Worm (Caenorhabditis elegans) whole organism, L3 larva: ENCODE data around the gene F46B6.5.

ENCODE experiments used
- R02D3.7 ChIP-seq: fragments of 150-350 bp; optimal IDR thresholded peaks from 2 replicates; lab custom pipeline; 2014; ENCODE audit warnings: missing biosample characterization, missing genetic modification characterization
- ZK546.5 ChIP-seq: sonication (generic microtip); optimal IDR thresholded peaks from 2 replicates; lab custom pipeline; 2017; ENCODE audit warnings: missing biosample characterization, missing genetic modification characterization
- aly-2 ChIP-seq: fragments of 150-350 bp; optimal IDR thresholded peaks from 2 replicates; lab custom pipeline; 2014; ENCODE audit warnings: missing biosample characterization, missing genetic modification characterization
- ama-1 ChIP-seq: fragments of 150-350 bp; optimal IDR thresholded peaks from 2 replicates; lab custom pipeline; 2018
- ceh-16 ChIP-seq: sonication (generic microtip); optimal IDR thresholded peaks from 2 replicates; lab custom pipeline; 2017; ENCODE audit warnings: missing biosample characterization, missing genetic modification characterization
- ceh-28 ChIP-seq: fragments of 150-350 bp; optimal IDR thresholded peaks from 2 replicates; lab custom pipeline; 2014; ENCODE audit warnings: missing biosample characterization, missing genetic modification reagents, missing genetic modification characterization
- ceh-82 ChIP-seq: fragments of 150-350 bp; optimal IDR thresholded peaks from 2 replicates; lab custom pipeline; 2014; ENCODE audit warnings: missing biosample characterization, missing genetic modification characterization
- daf-12 ChIP-seq: fragments of 150-350 bp; optimal IDR thresholded peaks from 2 replicates; lab custom pipeline; 2014; ENCODE audit warnings: missing biosample characterization, missing genetic modification reagents, missing genetic modification characterization
- egl-27 ChIP-seq: sonication (generic microtip); optimal IDR thresholded peaks from 4 replicates; lab custom pipeline; 2017; ENCODE audit warnings: missing biosample characterization, missing genetic modification reagents, missing genetic modification characterization
- elt-2 ChIP-seq: sonication (generic microtip); optimal IDR thresholded peaks from 2 replicates; lab custom pipeline; 2016; ENCODE audit warnings: missing genetic modification reagents, mild to moderate bottlenecking, missing genetic modification characterization, missing compliant biosample characterization
- elt-3 ChIP-seq, 3 experiments: fragments of 150-350 bp in 1 of 3; sonication (generic microtip) in 2 of 3; optimal IDR thresholded peaks; 2 replicates in 2 of 3; 4 replicates in 1 of 3; lab custom pipeline; 2014 to 2017; ENCODE audit warnings: missing biosample characterization in 3 of 3, missing genetic modification characterization in 3 of 3
- eor-1 ChIP-seq, 2 experiments: fragments of 150-350 bp; optimal IDR thresholded peaks; 2 replicates each; lab custom pipeline; 2014 to 2018; ENCODE audit warnings: missing biosample characterization in 2 of 2, missing genetic modification characterization in 2 of 2
- fkh-10 ChIP-seq: sonication (generic microtip); optimal IDR thresholded peaks from 2 replicates; lab custom pipeline; 2017; ENCODE audit warnings: missing biosample characterization, missing genetic modification reagents, missing genetic modification characterization
- fos-1 ChIP-seq: fragments of 150-350 bp; optimal IDR thresholded peaks from 2 replicates; lab custom pipeline; 2014; ENCODE audit warnings: missing biosample characterization, missing genetic modification characterization
- hmg-11 ChIP-seq: sonication (generic microtip); optimal IDR thresholded peaks from 2 replicates; lab custom pipeline; 2016; ENCODE audit warnings: missing genetic modification characterization, missing compliant biosample characterization
- jun-1 ChIP-seq: fragments of 150-350 bp; optimal IDR thresholded peaks from 2 replicates; lab custom pipeline; 2014; ENCODE audit warnings: missing biosample characterization, missing genetic modification reagents, missing genetic modification characterization
- lin-15B ChIP-seq: fragments of 150-350 bp; optimal IDR thresholded peaks from 2 replicates; lab custom pipeline; 2014; ENCODE audit warnings: missing biosample characterization, missing genetic modification characterization
- lin-39 ChIP-seq: fragments of 150-350 bp; optimal IDR thresholded peaks from 2 replicates; lab custom pipeline; 2018; ENCODE audit warnings: missing biosample characterization, missing genetic modification reagents, missing genetic modification characterization
- lsy-12 ChIP-seq: sonication (generic microtip); optimal IDR thresholded peaks from 2 replicates; lab custom pipeline; 2016; ENCODE audit warnings: mild to moderate bottlenecking, missing genetic modification characterization, missing compliant biosample characterization
- nhr-11 ChIP-seq: fragments of 150-350 bp; optimal IDR thresholded peaks from 2 replicates; lab custom pipeline; 2014; ENCODE audit warnings: missing biosample characterization, missing genetic modification characterization
- nhr-12 ChIP-seq: fragments of 150-350 bp; optimal IDR thresholded peaks from 2 replicates; lab custom pipeline; 2014; ENCODE audit warnings: missing biosample characterization, missing genetic modification characterization
- nhr-23 ChIP-seq: fragments of 150-350 bp; optimal IDR thresholded peaks from 2 replicates; lab custom pipeline; 2014; ENCODE audit warnings: missing biosample characterization, missing genetic modification reagents, missing genetic modification characterization
- nhr-28 ChIP-seq: fragments of 150-350 bp; optimal IDR thresholded peaks from 2 replicates; lab custom pipeline; 2014; ENCODE audit warnings: missing biosample characterization, missing genetic modification characterization
- nhr-43 ChIP-seq: sonication (generic microtip); optimal IDR thresholded peaks from 2 replicates; lab custom pipeline; 2016; ENCODE audit warnings: mild to moderate bottlenecking, missing genetic modification characterization, missing compliant biosample characterization; ENCODE audit not compliant: poor library complexity, severe bottlenecking
- nhr-67 ChIP-seq: fragments of 150-350 bp; optimal IDR thresholded peaks from 2 replicates; lab custom pipeline; 2014; ENCODE audit warnings: missing biosample characterization, missing genetic modification characterization
- nhr-76 ChIP-seq: fragments of 150-350 bp; sonication (generic microtip); optimal IDR thresholded peaks from 5 replicates; lab custom pipeline; 2014; ENCODE audit warnings: missing biosample characterization, missing genetic modification characterization
- pha-4 ChIP-seq: fragments of 150-350 bp; optimal IDR thresholded peaks from 2 replicates; lab custom pipeline; 2014; ENCODE audit warnings: missing biosample characterization, missing genetic modification reagents, missing genetic modification characterization
- pqm-1 ChIP-seq: fragments of 150-350 bp; optimal IDR thresholded peaks from 2 replicates; lab custom pipeline; 2017; ENCODE audit warnings: missing biosample characterization, missing genetic modification characterization, inconsistent platforms
- sea-2 ChIP-seq: fragments of 150-350 bp; sonication (generic microtip); optimal IDR thresholded peaks from 4 replicates; lab custom pipeline; 2014; ENCODE audit warnings: missing biosample characterization, missing genetic modification reagents, missing genetic modification characterization
- skn-1 ChIP-seq: fragments of 150-350 bp; optimal IDR thresholded peaks from 2 replicates; lab custom pipeline; 2014; ENCODE audit warnings: missing biosample characterization, missing genetic modification characterization
- snpc-4 ChIP-seq: fragments of 150-350 bp; optimal IDR thresholded peaks from 2 replicates; lab custom pipeline; 2014; ENCODE audit warnings: missing biosample characterization, missing genetic modification characterization
- tbx-2 ChIP-seq: sonication (generic microtip); optimal IDR thresholded peaks from 2 replicates; lab custom pipeline; 2016; ENCODE audit warnings: mild to moderate bottlenecking, missing genetic modification characterization, missing compliant biosample characterization
- unc-39 ChIP-seq: sonication (generic microtip); optimal IDR thresholded peaks from 4 replicates; lab custom pipeline; 2017; ENCODE audit warnings: missing biosample characterization, missing genetic modification characterization
- unc-62 ChIP-seq: fragments of 150-350 bp; sonication (generic microtip); optimal IDR thresholded peaks from 4 replicates; lab custom pipeline; 2014; ENCODE audit warnings: missing biosample characterization, missing genetic modification reagents, missing genetic modification characterization
- zag-1 ChIP-seq: fragments of 150-350 bp; optimal IDR thresholded peaks from 2 replicates; lab custom pipeline; 2014; ENCODE audit warnings: missing biosample characterization, missing genetic modification characterization
- ztf-11 ChIP-seq: fragments of 150-350 bp; optimal IDR thresholded peaks from 2 replicates; lab custom pipeline; 2014; ENCODE audit warnings: missing biosample characterization, missing genetic modification characterization
- ztf-4 ChIP-seq: fragments of 150-350 bp; optimal IDR thresholded peaks from 2 replicates; lab custom pipeline; 2014; ENCODE audit warnings: missing biosample characterization, missing genetic modification characterization

Gene F46B6.5

ce11 chrV:9779418-9779817 lies 3.5 kb downstream of the F46B6.5 start, which contains the start of gene F46B6.4:
TSS of gene F46B6.4 (minus strand) at chrV:9779518.
- TF ChIP-seq hmg-11 (tag; lab: Kevin White, UChicago), result no peak
- no peak for TF ChIP-seq ceh-82
- no peak for TF ChIP-seq ztf-11 (tag; lab: Kevin White, UChicago)
- no peak for TF ChIP-seq pqm-1 (tag; lab: Kevin White, UChicago)

- no peak for TF ChIP-seq ceh-16 (tag; lab: Kevin White, UChicago)
- no peak for TF ChIP-seq elt-2
Measured at ce11 chrV:9777645-9778044, 5.2 kb downstream of the F46B6.5 start, which contains the start of gene smg-4. TSS of gene smg-4 (minus strand) at chrV:9777745.

ce11 chrV:9775734-9776133 lies 7.1 kb downstream of the F46B6.5 start, which contains the start of gene F46B6.12:
TSS of gene F46B6.12 (minus strand) at chrV:9775834.
- no peak for TF ChIP-seq aly-2
- TF ChIP-seq R02D3.7, result no peak
- no peak for TF ChIP-seq nhr-11 (tag; lab: Kevin White, UChicago)
- TF ChIP-seq nhr-43 (tag; lab: Kevin White, UChicago), result no peak
- no peak for TF ChIP-seq nhr-76 (tag; lab: Kevin White, UChicago)
- no peak for TF ChIP-seq pha-4 (tag; lab: Kevin White, UChicago)
- TF ChIP-seq skn-1 (tag; lab: Kevin White, UChicago), result no peak
- no peak for TF ChIP-seq fkh-10 (GFP tag; lab: Kevin White, UChicago)
- TF ChIP-seq nhr-12 (tag; lab: Kevin White, UChicago), result no peak
- no peak for TF ChIP-seq jun-1 (tag; lab: Kevin White, UChicago)

DNA sequence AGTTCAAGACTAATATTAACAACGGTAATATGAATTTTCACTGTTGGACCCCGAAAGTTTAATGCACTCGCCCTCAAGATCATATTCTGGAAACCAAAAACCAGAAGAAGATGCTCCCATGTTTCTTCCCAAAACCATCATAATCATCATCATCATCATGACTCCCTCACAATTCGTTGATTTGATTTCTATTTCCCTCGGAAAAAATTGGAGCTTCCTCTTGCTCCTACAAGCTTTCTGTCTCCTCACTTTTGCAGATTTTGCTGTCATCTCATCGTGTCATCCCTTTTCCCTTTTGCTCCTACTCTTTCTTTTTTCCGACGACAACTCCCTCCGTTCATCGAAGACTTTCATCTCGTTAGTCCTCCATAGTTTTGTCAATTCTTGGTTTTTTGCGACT lies 10.9 kb downstream of the F46B6.5 start, which contains the start of gene F46B6.2:
F46B6.2 (plus strand) TSS at position 316 of the 400 bp plus-strand sequence.
- TF ChIP-seq hmg-11 (tag; lab: Kevin White, UChicago) (no peak), pqm-1 (tag; lab: Kevin White, UChicago) (no peak), ama-1 (lab: Kevin White, UChicago) (no peak), skn-1 (tag; lab: Kevin White, UChicago) (no peak), zag-1 (tag; lab: Kevin White, UChicago) (no peak), ztf-11 (tag; lab: Kevin White, UChicago) (no peak), egl-27 (tag; lab: Kevin White, UChicago) (no peak), nhr-43 (tag; lab: Kevin White, UChicago) (no peak), elt-2 (no peak), fkh-10 (GFP tag; lab: Kevin White, UChicago) (no peak), sea-2 (GFP tag; lab: Kevin White, UChicago) (no peak), nhr-23 (tag; lab: Kevin White, UChicago) (no peak), ceh-16 (tag; lab: Kevin White, UChicago) (no peak), elt-3 (tag; optimal IDR thresholded peaks at IDR 0.05; lab: Kevin White, UChicago) (no peak), ceh-28 (tag; lab: Kevin White, UChicago) (no peak), unc-62 (no peak), fos-1 (no peak), pha-4 (tag; lab: Kevin White, UChicago) (no peak), nhr-67 (tag; lab: Kevin White, UChicago) (no peak)
- TF ChIP-seq, all 47 proteins: peak for 0

- TF ChIP-seq nhr-67 (tag; lab: Kevin White, UChicago), result no peak
- TF ChIP-seq ztf-4 (tag; lab: Kevin White, UChicago), result no peak
- no peak for TF ChIP-seq lsy-12
- no peak for TF ChIP-seq elt-2
- TF ChIP-seq tbx-2 (tag; lab: Kevin White, UChicago), result no peak
- TF ChIP-seq ceh-82, result no peak
- TF ChIP-seq nhr-28 (tag; lab: Kevin White, UChicago), result no peak
- TF ChIP-seq nhr-76 (tag; lab: Kevin White, UChicago), result no peak
- TF ChIP-seq fkh-10 (GFP tag; lab: Kevin White, UChicago), result no peak
- no peak for TF ChIP-seq ZK546.5
- TF ChIP-seq lin-15B (tag; lab: Kevin White, UChicago), result no peak
- no peak for TF ChIP-seq sea-2 (GFP tag; lab: Kevin White, UChicago)
- TF ChIP-seq nhr-23 (tag; lab: Kevin White, UChicago), result no peak
- TF ChIP-seq eor-1 (tag; optimal IDR thresholded peaks at IDR 0.05; lab: Kevin White, UChicago), result no peak
- no peak for TF ChIP-seq daf-12 (tag; lab: Kevin White, UChicago)
- no peak for TF ChIP-seq lin-39
- no peak for TF ChIP-seq snpc-4 (tag; lab: Kevin White, UChicago)
- TF ChIP-seq ceh-16 (tag; lab: Kevin White, UChicago), result no peak
- TF ChIP-seq unc-39 (tag; lab: Kevin White, UChicago), result no peak
- TF ChIP-seq hmg-11 (tag; lab: Kevin White, UChicago), result no peak
Measured at ce11 chrV:9771311-9771710, 11.6 kb downstream of the F46B6.5 start.
